Worm (Caenorhabditis elegans): ENCODE measurements around the gene lea-1.

DNA sequence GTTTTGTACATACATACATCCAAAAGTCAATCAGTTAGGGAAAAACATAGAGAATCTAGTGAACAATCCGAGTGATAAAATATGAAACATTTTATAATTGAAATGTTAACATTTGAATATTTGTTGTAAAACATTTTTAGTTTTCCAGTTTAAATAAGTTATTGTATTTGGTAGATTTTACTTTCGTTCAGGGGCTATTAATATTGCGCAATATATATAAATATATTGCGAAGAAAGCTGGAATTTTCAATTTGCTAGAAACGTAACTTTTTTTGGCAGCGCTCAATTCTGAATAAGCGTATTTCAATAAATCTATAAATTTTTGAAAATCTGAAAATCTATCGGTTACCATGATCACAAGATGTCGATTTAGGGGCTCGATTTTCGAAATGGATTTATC, 4.2 kb upstream of the lea-1 start:
- TF ChIP-seq him-1 (tag; optimal IDR thresholded peaks at IDR 0.05): no peak
- no peak for TF ChIP-seq dao-5 (tag; optimal IDR thresholded peaks at IDR 0.05)
- no peak for TF ChIP-seq W03F9.2 (tag; optimal IDR thresholded peaks at IDR 0.05)
